Fruit fly (Drosophila melanogaster) whole organism, pupa: Measurements from ENCODE around the gene CG9948.

Source experiments
- CG10348 ChIP-seq: fragments of 200-800 bp; sonication (Bioruptor generic); IDR thresholded peaks from 2 replicates; pipeline ENCODE4 v1.3.6; 2022; ENCODE audit warnings: missing biosample characterization, missing genetic modification characterization
- CG14655 ChIP-seq: fragments of 200-800 bp; sonication (Bioruptor generic); optimal IDR thresholded peaks from 3 replicates; lab custom pipeline; 2017; ENCODE audit warnings: mild to moderate bottlenecking, missing biosample characterization, missing genetic modification reagents, missing genetic modification characterization
- CG15710 ChIP-seq: fragments of 200-800 bp; sonication (Bioruptor generic); optimal IDR thresholded peaks from 2 replicates; lab custom pipeline; 2018; ENCODE audit warnings: missing biosample characterization, mild to moderate bottlenecking, missing genetic modification characterization, moderate library complexity
- CG17806 ChIP-seq: fragments of 200-800 bp; sonication (Bioruptor generic); optimal IDR thresholded peaks from 2 replicates; lab custom pipeline; 2018; ENCODE audit warnings: missing biosample characterization, mild to moderate bottlenecking, missing genetic modification characterization, moderate library complexity
- CG32121 ChIP-seq: fragments of 200-800 bp; sonication (Bioruptor generic); IDR thresholded peaks from 2 replicates; pipeline ENCODE4 v1.3.6; 2022; ENCODE audit warnings: missing biosample characterization, missing genetic modification characterization
- CG8159 ChIP-seq: fragments of 200-800 bp; sonication (Bioruptor generic); optimal IDR thresholded peaks from 3 replicates; lab custom pipeline; 2018; ENCODE audit warnings: missing biosample characterization, mild to moderate bottlenecking, missing genetic modification characterization, moderate library complexity
- D1 ChIP-seq: fragments of 200-800 bp; sonication (Bioruptor generic); optimal IDR thresholded peaks from 2 replicates; lab custom pipeline; 2018; ENCODE audit warnings: missing biosample characterization, mild to moderate bottlenecking, missing genetic modification characterization, moderate library complexity
- EcR ChIP-seq: fragments of 200-800 bp; sonication (Bioruptor generic); optimal IDR thresholded peaks from 3 replicates; lab custom pipeline; 2019; ENCODE audit warnings: missing biosample characterization, missing genetic modification characterization, mild to moderate bottlenecking, moderate library complexity, missing genetic modification reagents
- Ets98B ChIP-seq: fragments of 200-800 bp; sonication (Bioruptor generic); IDR thresholded peaks from 2 replicates; pipeline ENCODE4 v1.3.6; 2022; ENCODE audit warnings: missing biosample characterization, missing genetic modification characterization
- Pif1A ChIP-seq: fragments of 200-800 bp; sonication (Bioruptor generic); optimal IDR thresholded peaks from 3 replicates; lab custom pipeline; 2016; ENCODE audit warnings: missing biosample characterization, missing genetic modification characterization
- Pif1B ChIP-seq: fragments of 200-800 bp; sonication (Bioruptor generic); optimal IDR thresholded peaks from 3 replicates; lab custom pipeline; 2016; ENCODE audit warnings: missing biosample characterization, missing genetic modification characterization
- gl ChIP-seq: fragments of 200-800 bp; sonication (Bioruptor generic); optimal IDR thresholded peaks from 2 replicates; lab custom pipeline; 2018; ENCODE audit warnings: missing biosample characterization, mild to moderate bottlenecking, missing genetic modification characterization

DNA sequence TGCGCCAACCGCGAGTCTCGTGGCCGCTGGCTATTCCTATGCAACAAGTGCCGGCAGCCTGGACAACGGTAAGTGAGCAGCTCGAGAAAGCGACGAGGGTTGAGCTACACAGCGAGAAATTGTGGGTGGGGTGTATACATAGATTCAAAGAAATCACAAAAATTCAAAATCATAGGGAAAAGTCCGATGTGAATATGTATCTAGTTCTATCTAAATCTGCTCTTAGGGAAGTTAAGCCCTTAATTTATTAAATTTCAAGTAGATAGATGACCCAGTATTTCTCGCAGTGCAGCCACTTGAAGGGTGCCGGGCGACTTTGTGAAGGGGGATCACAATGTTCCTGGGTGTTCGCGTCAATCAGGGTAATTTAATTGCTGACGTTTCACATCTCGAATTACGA, 37.6 kb downstream of the CG9948 start:
- TF ChIP-seq EcR (GFP tag; lab: Kevin White, UChicago) (no peak), gl (no peak), Pif1A (GFP tag; lab: Kevin White, UChicago) (no peak), Ets98B (GFP tag; lab: Robert Waterston, UW) (no peak), CG14655 (GFP tag; lab: Kevin White, UChicago) (no peak), CG15710 (tag; lab: Kevin White, UChicago) (no peak), CG10348 (GFP tag; lab: Robert Waterston, UW) (no peak), CG32121 (GFP tag; lab: Robert Waterston, UW) (no peak), D1 (tag; lab: Kevin White, UChicago) (no peak), Pif1B (GFP tag; lab: Kevin White, UChicago) (no peak), CG17806 (tag; lab: Kevin White, UChicago) (no peak), CG8159 (tag; lab: Kevin White, UChicago) (no peak)
